Worm (Caenorhabditis elegans) whole organism, L2 larva: ENCODE measurements around the gene srw-118.

Experiments used
- F13H6.1 ChIP-seq: sonication (generic microtip); optimal IDR thresholded peaks from 2 replicates; lab custom pipeline; 2016; ENCODE audit warnings: missing genetic modification characterization, missing compliant biosample characterization
- Y55F3AM.14 ChIP-seq: fragments of 200-800 bp; sonication (Bioruptor generic); optimal IDR thresholded peaks from 2 replicates; lab custom pipeline; 2018; ENCODE audit warnings: mild to moderate bottlenecking, missing genetic modification characterization, missing compliant biosample characterization
- alr-1 ChIP-seq: fragments of 150-350 bp; optimal IDR thresholded peaks from 2 replicates; lab custom pipeline; 2014; ENCODE audit warnings: missing biosample characterization, missing genetic modification characterization
- ceh-82 ChIP-seq: fragments of 150-350 bp; optimal IDR thresholded peaks from 2 replicates; lab custom pipeline; 2014; ENCODE audit warnings: missing biosample characterization, missing genetic modification characterization
- crh-2 ChIP-seq: sonication (generic microtip); optimal IDR thresholded peaks from 2 replicates; lab custom pipeline; 2017; ENCODE audit warnings: missing biosample characterization, missing genetic modification characterization
- egl-27 ChIP-seq: sonication (generic microtip); optimal IDR thresholded peaks from 3 replicates; lab custom pipeline; 2017; ENCODE audit warnings: missing biosample characterization, missing genetic modification reagents, missing genetic modification characterization
- elt-1 ChIP-seq: fragments of 150-350 bp; optimal IDR thresholded peaks from 2 replicates; lab custom pipeline; 2014; ENCODE audit warnings: missing biosample characterization, missing genetic modification characterization
- elt-3 ChIP-seq: sonication (generic microtip); optimal IDR thresholded peaks from 2 replicates; lab custom pipeline; 2017; ENCODE audit warnings: missing biosample characterization, missing genetic modification characterization
- fos-1 ChIP-seq: fragments of 150-350 bp; optimal IDR thresholded peaks from 2 replicates; lab custom pipeline; 2014; ENCODE audit warnings: missing biosample characterization, missing genetic modification characterization
- gmeb-1 ChIP-seq: fragments of 150-350 bp; optimal IDR thresholded peaks from 2 replicates; lab custom pipeline; 2014; ENCODE audit warnings: missing biosample characterization, missing genetic modification characterization
- lin-11 ChIP-seq: fragments of 150-350 bp; sonication (generic microtip); optimal IDR thresholded peaks from 2 replicates; lab custom pipeline; 2014; ENCODE audit warnings: missing biosample characterization, missing genetic modification characterization, inconsistent platforms, mixed read lengths
- lin-39 ChIP-seq: fragments of 150-350 bp; optimal IDR thresholded peaks from 2 replicates; lab custom pipeline; 2014; ENCODE audit warnings: missing biosample characterization, missing genetic modification reagents, missing genetic modification characterization
- mbf-1 ChIP-seq: sonication (generic microtip); optimal IDR thresholded peaks from 2 replicates; lab custom pipeline; 2017; ENCODE audit warnings: missing biosample characterization, missing genetic modification characterization
- nhr-10 ChIP-seq: sonication (generic microtip); optimal IDR thresholded peaks from 2 replicates; lab custom pipeline; 2017; ENCODE audit warnings: missing biosample characterization, missing genetic modification characterization
- nhr-129 ChIP-seq: fragments of 150-350 bp; optimal IDR thresholded peaks from 2 replicates; lab custom pipeline; 2014; ENCODE audit warnings: missing biosample characterization, missing genetic modification characterization
- nhr-21 ChIP-seq: fragments of 150-350 bp; optimal IDR thresholded peaks from 2 replicates; lab custom pipeline; 2014; ENCODE audit warnings: missing biosample characterization, missing genetic modification characterization
- nhr-23 ChIP-seq: fragments of 150-350 bp; optimal IDR thresholded peaks from 2 replicates; lab custom pipeline; 2014; ENCODE audit warnings: missing biosample characterization, missing genetic modification reagents, missing genetic modification characterization
- nhr-237 ChIP-seq: fragments of 150-350 bp; optimal IDR thresholded peaks from 2 replicates; lab custom pipeline; 2014; ENCODE audit warnings: missing biosample characterization, missing genetic modification characterization
- peb-1 ChIP-seq: fragments of 150-350 bp; optimal IDR thresholded peaks from 2 replicates; lab custom pipeline; 2014; ENCODE audit warnings: missing biosample characterization, missing genetic modification characterization
- sem-4 ChIP-seq: fragments of 150-350 bp; optimal IDR thresholded peaks from 2 replicates; lab custom pipeline; 2014; ENCODE audit warnings: missing biosample characterization, missing genetic modification reagents, missing genetic modification characterization
- skn-1 ChIP-seq: sonication (generic microtip); optimal IDR thresholded peaks from 2 replicates; lab custom pipeline; 2017; ENCODE audit warnings: missing biosample characterization, missing genetic modification characterization
- sma-3 ChIP-seq: sonication (generic microtip); optimal IDR thresholded peaks from 2 replicates; lab custom pipeline; 2016; ENCODE audit warnings: missing genetic modification reagents, missing genetic modification characterization, missing compliant biosample characterization
- snpc-4 ChIP-seq: fragments of 150-350 bp; optimal IDR thresholded peaks from 2 replicates; lab custom pipeline; 2014; ENCODE audit warnings: missing biosample characterization, missing genetic modification characterization
- unc-39 ChIP-seq: fragments of 150-350 bp; optimal IDR thresholded peaks from 2 replicates; lab custom pipeline; 2014; ENCODE audit warnings: missing biosample characterization, missing genetic modification characterization
- unc-55 ChIP-seq: fragments of 150-350 bp; sonication (generic microtip); optimal IDR thresholded peaks from 3 replicates; lab custom pipeline; 2014; ENCODE audit warnings: missing biosample characterization, missing genetic modification reagents, missing genetic modification characterization
- unc-62 ChIP-seq: fragments of 150-350 bp; optimal IDR thresholded peaks from 2 replicates; lab custom pipeline; 2014; ENCODE audit warnings: missing biosample characterization, missing genetic modification reagents, missing genetic modification characterization
- zag-1 ChIP-seq: fragments of 150-350 bp; optimal IDR thresholded peaks from 2 replicates; lab custom pipeline; 2014; ENCODE audit warnings: missing biosample characterization, missing genetic modification characterization
- ztf-1 ChIP-seq: fragments of 200-800 bp; sonication (Bioruptor generic); conservative IDR thresholded peaks from 2 replicates; pipeline ENCODE4 v1.3.6; 2022; ENCODE audit warnings: missing genetic modification characterization, missing compliant biosample characterization
- ztf-11 ChIP-seq: sonication (generic microtip); optimal IDR thresholded peaks from 2 replicates; lab custom pipeline; 2017; ENCODE audit warnings: missing biosample characterization, missing genetic modification characterization
- ztf-4 ChIP-seq: fragments of 150-350 bp; optimal IDR thresholded peaks from 2 replicates; lab custom pipeline; 2014; ENCODE audit warnings: missing biosample characterization, missing genetic modification characterization

srw-118 gene

ce11 chrV:2971307-2971999 is 8.4 kb downstream of the srw-118 start, which contains the start of gene srw-129:
TSS of gene srw-129 (plus strand) at chrV:2971949.
- TF ChIP-seq nhr-23 (tag; lab: Kevin White, UChicago) (no peak), nhr-237 (no peak), unc-62 (GFP tag; lab: Kevin White, UChicago) (no peak), ceh-82 (tag; lab: Kevin White, UChicago) (no peak), mbf-1 (tag; lab: Kevin White, UChicago) (no peak)

ce11 chrV:2964786-2965185 is 15.1 kb downstream of the srw-118 start, which contains the start of gene srh-88:
TSS of gene srh-88 (minus strand) at chrV:2964886.
- TF ChIP-seq nhr-129 (tag; lab: Kevin White, UChicago) (no peak), zag-1 (no peak), unc-62 (GFP tag; lab: Kevin White, UChicago) (no peak), ztf-1 (no peak), peb-1 (tag; lab: Kevin White, UChicago) (no peak), crh-2 (no peak), mbf-1 (tag; lab: Kevin White, UChicago) (no peak), nhr-21 (tag; lab: Kevin White, UChicago) (no peak), unc-55 (GFP tag; lab: Kevin White, UChicago) (no peak), alr-1 (tag; lab: Kevin White, UChicago) (no peak)

- TF ChIP-seq fos-1 (tag; lab: Kevin White, UChicago), result no peak
- no peak for TF ChIP-seq unc-55 (GFP tag; lab: Kevin White, UChicago)
- no peak for TF ChIP-seq egl-27 (tag; lab: Kevin White, UChicago)
- no peak for TF ChIP-seq elt-3 (tag; lab: Kevin White, UChicago)
- no peak for TF ChIP-seq zag-1
- TF ChIP-seq lin-39 (tag; lab: Kevin White, UChicago), result no peak
- TF ChIP-seq sma-3 (GFP tag; lab: Kevin White, UChicago), result no peak
- no peak for TF ChIP-seq sem-4
- TF ChIP-seq elt-1 (tag; lab: Kevin White, UChicago), result no peak
- TF ChIP-seq, all 48 proteins: peak for 0
Measured at ce11 chrV:2962960-2963359, 16.9 kb downstream of the srw-118 start, which contains the start of gene srw-138. TSS of gene srw-138 (minus strand) at chrV:2963060.

ce11 chrV:2960894-2961293 is 19.0 kb downstream of the srw-118 start, which contains the start of gene srw-144:
TSS of gene srw-144 (minus strand) at chrV:2960994.
- TF ChIP-seq unc-39 (tag; lab: Kevin White, UChicago) (no peak), elt-3 (tag; lab: Kevin White, UChicago) (no peak), sem-4 (no peak), nhr-21 (tag; lab: Kevin White, UChicago) (no peak), Y55F3AM.14 (GFP tag; lab: Kevin White, UChicago) (no peak), F13H6.1 (tag; lab: Kevin White, UChicago) (no peak), ztf-11 (tag; lab: Kevin White, UChicago) (no peak), nhr-129 (tag; lab: Kevin White, UChicago) (no peak), skn-1 (tag; lab: Kevin White, UChicago) (no peak), mbf-1 (tag; lab: Kevin White, UChicago) (no peak), nhr-10 (tag; lab: Kevin White, UChicago) (no peak), lin-11 (tag; lab: Kevin White, UChicago) (no peak), snpc-4 (tag; lab: Kevin White, UChicago) (no peak), gmeb-1 (tag; lab: Kevin White, UChicago) (no peak), nhr-23 (tag; lab: Kevin White, UChicago) (no peak), zag-1 (no peak), unc-55 (GFP tag; lab: Kevin White, UChicago) (no peak), unc-62 (GFP tag; lab: Kevin White, UChicago) (no peak), ztf-4 (no peak), alr-1 (tag; lab: Kevin White, UChicago) (no peak)

ce11 chrV:2958202-2958601 is 21.7 kb downstream of the srw-118 start, which contains the start of gene srw-142:
TSS of gene srw-142 (minus strand) at chrV:2958302.
- TF ChIP-seq lin-11 (tag; lab: Kevin White, UChicago) (no peak), sma-3 (GFP tag; lab: Kevin White, UChicago) (no peak), elt-1 (tag; lab: Kevin White, UChicago) (no peak), F13H6.1 (tag; lab: Kevin White, UChicago) (no peak)
